Fruit fly (Drosophila melanogaster): ENCODE measurements around the gene CG11403.

The CG11403 gene

DNA sequence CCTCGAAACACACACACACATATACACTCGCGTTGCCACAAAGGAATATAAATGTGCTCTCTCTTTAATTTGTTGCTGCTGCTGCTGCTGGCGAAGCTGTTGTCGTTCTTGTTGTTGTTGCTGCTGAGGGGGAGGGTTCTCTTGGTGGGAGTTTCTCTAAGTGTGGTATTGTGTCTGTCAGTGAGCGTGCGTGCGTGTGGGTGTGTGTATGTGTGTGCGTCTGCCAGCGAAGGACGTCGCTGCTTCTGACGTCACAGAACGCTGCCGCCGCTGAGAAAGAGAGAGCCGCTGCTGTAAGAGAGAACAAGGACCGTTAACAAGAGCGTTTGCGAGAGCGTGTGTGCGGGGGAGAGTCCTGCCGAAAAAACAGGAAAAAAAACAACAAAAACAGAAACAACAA is 5.7 kb downstream of the CG11403 start (continued):
- TF ChIP-seq pros (GFP tag; optimal IDR thresholded peaks at IDR 0.05) (peak; percentile 79), CG8478 (optimal IDR thresholded peaks at IDR 0.05) (peak; percentile 4), CG4360 (GFP tag; IDR thresholded peaks at IDR 0.05) (peak; percentile 98), pnt (GFP tag; optimal IDR thresholded peaks at IDR 0.05) (no peak), crol (GFP tag; IDR thresholded peaks at IDR 0.05) (0 out of 2 replicates have a peak, but pooled peaks have one; percentile 22)

DNA sequence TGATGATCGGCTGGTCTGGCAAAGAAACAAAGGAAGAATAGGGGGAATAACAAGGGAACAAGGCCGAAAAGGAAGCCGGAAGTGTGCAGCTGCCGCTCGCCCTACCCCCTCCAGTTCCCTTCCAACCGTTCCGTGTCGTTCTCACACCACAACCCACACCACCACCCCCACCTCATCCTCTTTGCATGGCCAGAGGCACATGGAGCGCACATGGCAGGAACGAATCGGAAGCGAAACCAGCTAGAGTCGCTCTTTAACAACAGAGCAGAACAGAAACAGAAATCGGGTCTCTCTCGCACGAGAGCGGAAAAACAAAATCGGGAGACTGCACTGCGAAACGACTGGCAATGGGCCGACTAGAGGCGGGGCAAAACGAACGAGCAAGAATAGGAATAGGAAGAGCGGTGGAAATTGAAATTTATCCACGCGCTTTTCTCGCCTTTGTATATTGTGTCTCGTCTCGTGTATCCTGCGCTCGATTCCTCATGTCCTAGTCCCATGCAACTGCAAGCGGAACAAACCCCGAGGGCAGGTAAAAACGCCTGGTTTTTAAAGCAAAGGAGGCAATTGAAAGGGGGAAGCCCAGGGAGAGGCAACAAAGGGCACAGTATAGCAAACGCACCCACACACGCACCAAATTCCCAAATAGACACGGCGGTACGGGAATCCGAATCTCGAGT is 7.0 kb downstream of the CG11403 start:
- TF ChIP-seq aop (GFP tag; IDR thresholded peaks at IDR 0.05): peak; percentile 20; the same call in 1 of the 2 replicates
- TF ChIP-seq twi (tag; optimal IDR thresholded peaks at IDR 0.05): peak; percentile 91
- peak; percentile 18 for TF ChIP-seq CG1832 (GFP tag; optimal IDR thresholded peaks at IDR 0.05)
- TF ChIP-seq nom (GFP tag; optimal IDR thresholded peaks at IDR 0.05): peak; percentile 27
- no peak for TF ChIP-seq Neu2 (GFP tag; optimal IDR thresholded peaks at IDR 0.05; ENCODE audit: borderline replicate concordance)
- TF ChIP-seq crol (GFP tag; IDR thresholded peaks at IDR 0.05): peak; percentile 54
- TF ChIP-seq CG3163 (GFP tag; optimal IDR thresholded peaks at IDR 0.05): peak; percentile 29
- 0 out of 3 replicates have a peak, but pooled peaks have one; percentile 13 for TF ChIP-seq ci (GFP tag; IDR thresholded peaks at IDR 0.05)
- TF ChIP-seq Med (GFP tag): peak; percentile 46
- TF ChIP-seq sens (GFP tag): peak; percentile 0
- TF ChIP-seq pros (GFP tag; optimal IDR thresholded peaks at IDR 0.05): peak; percentile 45
- TF ChIP-seq Kr (GFP tag; optimal IDR thresholded peaks at IDR 0.05): peak; percentile 62
- no peak for TF ChIP-seq kah (GFP tag; optimal IDR thresholded peaks at IDR 0.05)
- peak; percentile 30 for TF ChIP-seq dm (GFP tag; optimal IDR thresholded peaks at IDR 0.05)
- peak; percentile 32 for TF ChIP-seq CG7987 (GFP tag; optimal IDR thresholded peaks at IDR 0.05)
- 0 out of 4 replicates have a peak, but pooled peaks have one; percentile 6 for TF ChIP-seq chinmo (GFP tag; IDR thresholded peaks at IDR 0.05; ENCODE audit: partially characterized antibody)
- TF ChIP-seq Trl (optimal IDR thresholded peaks at IDR 0.05): peak; percentile 48 to 66
- no peak for TF ChIP-seq Trl (GFP tag; optimal IDR thresholded peaks at IDR 0.05)
- TF ChIP-seq D19A (tag; optimal IDR thresholded peaks at IDR 0.05): no peak
- TF ChIP-seq pfk (GFP tag; optimal IDR thresholded peaks at IDR 0.05): peak; percentile 99
- peak; percentile 46 for TF ChIP-seq Deaf1 (tag; optimal IDR thresholded peaks at IDR 0.05)
- no peak for TF ChIP-seq cad (GFP tag; optimal IDR thresholded peaks at IDR 0.05)
- TF ChIP-seq Fer2 (tag; optimal IDR thresholded peaks at IDR 0.05): no peak
- no peak for TF ChIP-seq CG3407 (GFP tag; optimal IDR thresholded peaks at IDR 0.05)

DNA sequence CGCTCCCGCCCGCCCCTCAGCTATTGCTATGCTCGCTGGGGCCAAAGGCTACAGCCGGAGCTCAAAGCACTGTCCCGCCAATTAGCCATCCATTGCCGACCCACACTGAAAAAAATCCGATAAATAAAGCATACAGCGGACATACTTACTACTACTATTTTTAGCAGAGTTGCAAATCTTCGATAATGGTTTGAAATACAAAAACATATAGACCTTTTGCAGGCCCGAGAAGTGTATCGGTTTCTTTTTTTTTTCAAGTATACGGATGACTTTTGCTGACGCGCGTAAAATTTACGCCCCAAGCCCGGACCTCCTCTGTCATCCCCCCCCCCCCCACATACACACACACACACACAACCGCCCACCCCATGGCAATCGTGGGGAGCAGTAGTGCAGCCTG is 8.0 kb downstream of the CG11403 start:
- TF ChIP-seq Drgx (GFP tag; IDR thresholded peaks at IDR 0.05) (peak; percentile 62), CG7372 (GFP tag; IDR thresholded peaks at IDR 0.05) (no peak)

DNA sequence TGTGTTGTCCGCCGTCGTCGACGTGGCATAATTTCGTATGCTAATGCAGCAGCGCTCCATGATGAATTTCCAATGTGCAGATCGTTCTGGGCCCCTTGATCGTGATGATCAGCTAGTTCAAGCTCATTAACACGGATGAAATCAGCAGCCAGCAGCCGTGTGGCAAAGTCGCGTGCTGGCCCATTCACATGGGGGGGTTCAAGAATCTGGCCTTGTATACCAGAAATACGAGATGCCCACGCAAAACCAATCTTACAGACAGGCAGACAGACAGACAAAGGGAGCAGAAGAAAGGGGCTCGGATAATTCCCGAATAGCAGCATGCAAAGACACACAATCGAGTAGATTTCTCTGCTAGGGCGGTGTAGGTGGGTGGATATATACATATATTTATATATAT is 10.1 kb downstream of the CG11403 start:
- TF ChIP-seq sr (GFP tag; IDR thresholded peaks at IDR 0.05) (peak; percentile 84), dmrt11E (tag; optimal IDR thresholded peaks at IDR 0.05) (no peak), Ets97D (GFP tag; optimal IDR thresholded peaks at IDR 0.05) (no peak), ewg (GFP tag; optimal IDR thresholded peaks at IDR 0.05) (no peak), cwo (GFP tag; optimal IDR thresholded peaks at IDR 0.05) (peak; percentile 69), CG34376 (GFP tag; optimal IDR thresholded peaks at IDR 0.05) (no peak), pros (GFP tag; optimal IDR thresholded peaks at IDR 0.05) (no peak), Ravus (GFP tag; IDR thresholded peaks at IDR 0.05) (no peak), lbe (GFP tag; optimal IDR thresholded peaks at IDR 0.05) (no peak), Med (GFP tag) (peak; percentile 8), lov (optimal IDR thresholded peaks at IDR 0.05) (no peak), lov (GFP tag; IDR thresholded peaks at IDR 0.05) (no peak), sd (tag; optimal IDR thresholded peaks at IDR 0.05) (peak; percentile 35), tna (GFP tag; IDR thresholded peaks at IDR 0.05; ENCODE audit: partially characterized antibody) (0 out of 2 replicates have a peak, but pooled peaks have one; percentile 17), stc (GFP tag; IDR thresholded peaks at IDR 0.05) (no peak), CG31388 (GFP tag; optimal IDR thresholded peaks at IDR 0.05) (no peak), vvl (GFP tag; IDR thresholded peaks at IDR 0.05) (peak; percentile 56; the same call in 1 of the 2 replicates), CG7745 (tag; optimal IDR thresholded peaks at IDR 0.05) (no peak), pb (GFP tag; optimal IDR thresholded peaks at IDR 0.05) (no peak)
